Fruit fly (Drosophila melanogaster) whole organism, embryonic: ENCODE measurements around the gene VhaPPA1-2.

Experiments
- C15 ChIP-seq: fragments of 200-800 bp; sonication (Bioruptor generic); IDR thresholded peaks from 3 replicates; pipeline ENCODE4 v1.3.6; 2022; ENCODE audit warnings: missing biosample characterization, missing genetic modification characterization
- CG1024 ChIP-seq: fragments of 200-800 bp; sonication (Bioruptor generic); IDR thresholded peaks from 2 replicates; pipeline ENCODE4 v1.3.6; 2022; ENCODE audit warnings: missing biosample characterization, missing genetic modification characterization
- CG11723 ChIP-seq: fragments of 200-800 bp; sonication (Bioruptor generic); optimal IDR thresholded peaks from 2 replicates; lab custom pipeline; 2017; ENCODE audit warnings: missing biosample characterization, mild to moderate bottlenecking, missing genetic modification characterization
- CG14667 ChIP-seq: fragments of 200-800 bp; sonication (Bioruptor generic); IDR thresholded peaks from 2 replicates; pipeline ENCODE4 v1.3.6; 2022; ENCODE audit warnings: missing biosample characterization, missing genetic modification characterization
- CG1529 ChIP-seq: fragments of 200-800 bp; sonication (Bioruptor generic); optimal IDR thresholded peaks from 3 replicates; lab custom pipeline; 2018; ENCODE audit warnings: missing biosample characterization, missing genetic modification characterization
- CG17829 ChIP-seq: fragments of 200-800 bp; optimal IDR thresholded peaks from 2 replicates; lab custom pipeline; 2019; ENCODE audit warnings: missing biosample characterization, mild to moderate bottlenecking, missing genetic modification characterization, moderate library complexity
- CG7987 ChIP-seq: fragments of 200-800 bp; sonication (Bioruptor generic); optimal IDR thresholded peaks from 2 replicates; lab custom pipeline; 2018; ENCODE audit warnings: missing biosample characterization, mild to moderate bottlenecking, missing genetic modification characterization, moderate library complexity
- CG9437 ChIP-seq: fragments of 200-800 bp; sonication (Bioruptor generic); optimal IDR thresholded peaks from 2 replicates; lab custom pipeline; 2018; ENCODE audit warnings: missing biosample characterization, mild to moderate bottlenecking, missing genetic modification characterization
- Hr3 ChIP-seq: fragments of 200-800 bp; sonication (Bioruptor generic); optimal IDR thresholded peaks from 3 replicates; lab custom pipeline; 2016; ENCODE audit warnings: missing biosample characterization, missing genetic modification characterization
- Lhr ChIP-seq: fragments of 200-800 bp; sonication (Bioruptor generic); optimal IDR thresholded peaks from 3 replicates; lab custom pipeline; 2017; ENCODE audit warnings: mild to moderate bottlenecking, missing biosample characterization, missing genetic modification reagents, missing genetic modification characterization
- MTF-1 ChIP-seq: fragments of 200-800 bp; sonication (Bioruptor generic); optimal IDR thresholded peaks from 2 replicates; lab custom pipeline; 2018; ENCODE audit warnings: missing biosample characterization, mild to moderate bottlenecking, missing genetic modification characterization, borderline replicate concordance
- dysf ChIP-seq: fragments of 200-800 bp; sonication (Bioruptor generic); IDR thresholded peaks from 3 replicates; pipeline ENCODE4 v1.3.6; 2022; ENCODE audit warnings: missing biosample characterization, missing genetic modification characterization
- insv ChIP-seq, 2 experiments: fragments of 200-800 bp; sonication (Bioruptor generic); optimal IDR thresholded peaks; 3 replicates each; lab custom pipeline; 2016 to 2018; ENCODE audit warnings: missing biosample characterization in 2 of 2, missing genetic modification characterization in 2 of 2

dm6 chr3R:14893791-14894782 lies 6.0 kb downstream of the VhaPPA1-2 start, which contains the start of gene Dph2:
- TF ChIP-seq CG1529 (GFP tag; lab: Kevin White, UChicago): no peak
- peak; percentile 90 for TF ChIP-seq CG1024
- peak; percentile 84 for TF ChIP-seq Hr3
- TF ChIP-seq insv (GFP tag; optimal IDR thresholded peaks at IDR 0.05; lab: Kevin White, UChicago): peak in 1 of 2 experiments; percentile 15
- peak; percentile 74 for TF ChIP-seq Lhr (GFP tag; lab: Kevin White, UChicago)
- TF ChIP-seq C15 (GFP tag; lab: Robert Waterston, UW): peak; percentile 79; the same call in 2 of the 3 replicates
- TF ChIP-seq CG9437 (GFP tag; lab: Kevin White, UChicago): peak; percentile 81
- peak; percentile 11 for TF ChIP-seq CG11723
- peak; percentile 30 for TF ChIP-seq MTF-1 (GFP tag; lab: Kevin White, UChicago)
- peak; percentile 86 for TF ChIP-seq CG17829
- peak; percentile 91 for TF ChIP-seq CG7987 (GFP tag; lab: Kevin White, UChicago)
- peak; percentile 75; the same call in 2 of the 3 replicates for TF ChIP-seq dysf
- TF ChIP-seq CG14667 (GFP tag; lab: Robert Waterston, UW): peak; percentile 88
